Worm (Caenorhabditis elegans) whole organism, young adult: ENCODE results near the gene F16B12.7.

Experiments used
- Y95B8A.8 ChIP-seq: fragments of 200-800 bp; sonication (Bioruptor generic); IDR thresholded peaks from 2 replicates; pipeline ENCODE4 v1.3.6; 2022; ENCODE audit warnings: missing genetic modification reagents, missing genetic modification characterization, missing compliant biosample characterization
- atf-7 ChIP-seq: sonication (generic microtip); optimal IDR thresholded peaks from 2 replicates; lab custom pipeline; 2017; ENCODE audit warnings: mild to moderate bottlenecking, missing genetic modification characterization, missing compliant biosample characterization
- attf-3 ChIP-seq: fragments of 200-800 bp; sonication (Bioruptor generic); conservative IDR thresholded peaks from 2 replicates; pipeline ENCODE4 v1.3.6; 2022; ENCODE audit warnings: missing genetic modification reagents, missing genetic modification characterization, missing compliant biosample characterization
- lin-35 ChIP-seq, 3 experiments: fragments of 150-350 bp in 2 of 3; sonication (generic microtip) in 1 of 3; optimal IDR thresholded peaks; 2 replicates each; lab custom pipeline; 2014 to 2018; ENCODE audit warnings: missing biosample characterization in 3 of 3, missing genetic modification characterization in 3 of 3, missing genetic modification reagents in 3 of 3
- lin-54 ChIP-seq: fragments of 200-800 bp; sonication (Bioruptor generic); optimal IDR thresholded peaks from 2 replicates; lab custom pipeline; 2018; ENCODE audit warnings: mild to moderate bottlenecking, missing genetic modification characterization, missing compliant biosample characterization
- mxl-1 ChIP-seq: sonication (generic microtip); optimal IDR thresholded peaks from 2 replicates; lab custom pipeline; 2016; ENCODE audit warnings: missing genetic modification characterization, missing compliant biosample characterization
- sea-2 ChIP-seq: fragments of 200-800 bp; sonication (Bioruptor generic); IDR thresholded peaks from 2 replicates; pipeline ENCODE4 v1.3.6; 2022; ENCODE audit warnings: missing genetic modification characterization, missing compliant biosample characterization
- snpc-4 ChIP-seq, 5 experiments: fragments of 150-350 bp in 1 of 5; sonication (generic microtip) in 4 of 5; optimal IDR thresholded peaks; 2 replicates each; lab custom pipeline; 2014 to 2018; ENCODE audit warnings: missing genetic modification characterization in 5 of 5, missing biosample characterization in 3 of 5, antibody characterized with exemption in 2 of 5, mild to moderate bottlenecking in 2 of 5, missing compliant biosample characterization in 2 of 5, missing genotype in 2 of 5, moderate library complexity in 2 of 5, missing genetic modification reagents in 1 of 5
- tbp1 ChIP-seq: fragments of 200-800 bp; sonication (Bioruptor generic); optimal IDR thresholded peaks from 2 replicates; lab custom pipeline; 2018; ENCODE audit warnings: mild to moderate bottlenecking, missing genetic modification characterization, missing compliant biosample characterization
- unc-130 ChIP-seq: sonication (generic microtip); optimal IDR thresholded peaks from 2 replicates; lab custom pipeline; 2016; ENCODE audit warnings: missing genetic modification reagents, missing genetic modification characterization, missing compliant biosample characterization
- zim-3 ChIP-seq: sonication (generic microtip); optimal IDR thresholded peaks from 2 replicates; lab custom pipeline; 2017; ENCODE audit warnings: mild to moderate bottlenecking, missing genetic modification characterization, moderate library complexity, missing compliant biosample characterization
- ztf-3 ChIP-seq: fragments of 200-800 bp; sonication (Bioruptor generic); optimal IDR thresholded peaks from 2 replicates; lab custom pipeline; 2018; ENCODE audit warnings: mild to moderate bottlenecking, missing genetic modification characterization, missing compliant biosample characterization

- TF ChIP-seq snpc-4 (GFP tag; optimal IDR thresholded peaks at IDR 0.05; lab: Kevin White, UChicago) (no peak), snpc-4 (tag; optimal IDR thresholded peaks at IDR 0.05; lab: Kevin White, UChicago) (no peak), tbp1 (GFP tag; lab: Kevin White, UChicago) (no peak), attf-3 (GFP tag; lab: Robert Waterston, UW) (no peak), lin-35 (GFP tag; optimal IDR thresholded peaks at IDR 0.05; lab: Kevin White, UChicago) (no peak), ztf-3 (GFP tag; lab: Kevin White, UChicago) (no peak), lin-54 (GFP tag; lab: Kevin White, UChicago) (no peak), Y95B8A.8 (GFP tag; lab: Robert Waterston, UW) (no peak), mxl-1 (no peak), atf-7 (tag; lab: Kevin White, UChicago) (no peak), zim-3 (tag; lab: Kevin White, UChicago) (no peak), unc-130 (GFP tag; lab: Kevin White, UChicago) (no peak), sea-2 (GFP tag; lab: Robert Waterston, UW) (no peak)
Observed at ce11 chrX:14090089-14090488, 18.3 kb upstream of the F16B12.7 start, which contains the start of gene dsl-4.
